Worm (Caenorhabditis elegans) whole organism, L1 larva: ENCODE data around the gene R05A10.1.
A peak's percentile ranks its signal among the peaks of the same experiment; 100 is the strongest.

ENCODE experiments used
- C16A3.4 ChIP-seq: fragments of 150-350 bp; optimal IDR thresholded peaks from 2 replicates; lab custom pipeline; 2014; ENCODE audit warnings: missing biosample characterization, missing genetic modification characterization
- C34B4.2 ChIP-seq: sonication (generic microtip); optimal IDR thresholded peaks from 2 replicates; lab custom pipeline; 2017; ENCODE audit warnings: mild to moderate bottlenecking, missing genetic modification characterization, missing compliant biosample characterization
- F16B12.6 ChIP-seq: fragments of 150-350 bp; optimal IDR thresholded peaks from 2 replicates; lab custom pipeline; 2014; ENCODE audit warnings: missing biosample characterization, missing genetic modification characterization
- alr-1 ChIP-seq: fragments of 200-800 bp; sonication (Bioruptor generic); optimal IDR thresholded peaks from 2 replicates; lab custom pipeline; 2018; ENCODE audit warnings: borderline replicate concordance, mild to moderate bottlenecking, missing genetic modification characterization, missing compliant biosample characterization
- blmp-1 ChIP-seq: fragments of 150-350 bp; optimal IDR thresholded peaks from 2 replicates; lab custom pipeline; 2014; ENCODE audit warnings: missing biosample characterization, missing genetic modification characterization
- ceh-8 ChIP-seq: fragments of 200-800 bp; sonication (Bioruptor generic); optimal IDR thresholded peaks from 2 replicates; lab custom pipeline; 2018; ENCODE audit warnings: mild to moderate bottlenecking, missing genetic modification characterization, moderate library complexity, missing compliant biosample characterization
- ceh-82 ChIP-seq, 3 experiments: fragments of 150-350 bp in 1 of 3; sonication (generic microtip) in 2 of 3; optimal IDR thresholded peaks; 2 replicates each; lab custom pipeline; 2014 to 2017; ENCODE audit warnings: missing biosample characterization in 3 of 3, missing genetic modification characterization in 3 of 3
- ceh-88 ChIP-seq: fragments of 200-800 bp; sonication (Bioruptor generic); IDR thresholded peaks from 2 replicates; pipeline ENCODE4 v1.3.6; 2022; ENCODE audit warnings: missing genetic modification characterization, missing compliant biosample characterization
- dpl-1 ChIP-seq, 3 experiments: fragments of 150-350 bp in 2 of 3; sonication (generic microtip) in 1 of 3; optimal IDR thresholded peaks; 2 replicates each; lab custom pipeline; 2014 to 2017; ENCODE audit warnings: missing biosample characterization in 3 of 3, missing genetic modification characterization in 3 of 3, missing genetic modification reagents in 3 of 3
- efl-1 ChIP-seq, 4 experiments: fragments of 150-350 bp; optimal IDR thresholded peaks in 3 of 4; peaks in 1 of 4; 1 replicate in 1 of 4; 2 replicates in 3 of 4; lab custom pipeline; 2014; ENCODE audit warnings: missing biosample characterization in 2 of 4, missing genetic modification characterization in 2 of 4, missing genetic modification reagents in 2 of 4
- efl-3 ChIP-seq: fragments of 200-800 bp; sonication (Bioruptor generic); optimal IDR thresholded peaks from 2 replicates; lab custom pipeline; 2018; ENCODE audit warnings: mild to moderate bottlenecking, missing genetic modification characterization, missing compliant biosample characterization
- egl-13 ChIP-seq: sonication (generic microtip); optimal IDR thresholded peaks from 2 replicates; lab custom pipeline; 2016; ENCODE audit warnings: missing genotype, missing genetic modification reagents, missing genetic modification characterization, missing compliant biosample characterization
- egl-27 ChIP-seq, 2 experiments: fragments of 150-350 bp in 1 of 2; sonication (generic microtip); optimal IDR thresholded peaks; 3 replicates each; lab custom pipeline; 2017 to 2018; ENCODE audit warnings: missing biosample characterization in 2 of 2, missing genetic modification characterization in 2 of 2, missing genetic modification reagents in 2 of 2
- fkh-10 ChIP-seq: sonication (generic microtip); optimal IDR thresholded peaks from 2 replicates; lab custom pipeline; 2017; ENCODE audit warnings: missing biosample characterization, missing genetic modification reagents, missing genetic modification characterization
- fkh-4 ChIP-seq: sonication (generic microtip); optimal IDR thresholded peaks from 2 replicates; lab custom pipeline; 2016; ENCODE audit warnings: missing compliant biosample characterization, missing genetic modification characterization, borderline replicate concordance
- fkh-8 ChIP-seq: sonication (generic microtip); optimal IDR thresholded peaks from 2 replicates; lab custom pipeline; 2016; ENCODE audit warnings: mild to moderate bottlenecking, missing genetic modification characterization, missing compliant biosample characterization
- grh-1 ChIP-seq: fragments of 200-800 bp; sonication (Bioruptor generic); IDR thresholded peaks from 2 replicates; pipeline ENCODE4 v1.3.6; 2022; ENCODE audit warnings: missing genetic modification reagents, missing genetic modification characterization, missing compliant biosample characterization
- irx-1 ChIP-seq: sonication (generic microtip); optimal IDR thresholded peaks from 2 replicates; lab custom pipeline; 2016; ENCODE audit warnings: missing genetic modification characterization, missing compliant biosample characterization
- isw-1 ChIP-seq: fragments of 200-800 bp; sonication (Bioruptor generic); IDR thresholded peaks from 2 replicates; pipeline ENCODE4 v1.3.6; 2022; ENCODE audit warnings: missing genetic modification characterization, missing compliant biosample characterization
- lin-13 ChIP-seq: fragments of 150-350 bp; optimal IDR thresholded peaks from 2 replicates; lab custom pipeline; 2014; ENCODE audit warnings: missing biosample characterization, missing genetic modification reagents, missing genetic modification characterization
- lin-14 ChIP-seq: fragments of 200-800 bp; sonication (Bioruptor generic); optimal IDR thresholded peaks from 2 replicates; lab custom pipeline; 2018; ENCODE audit warnings: mild to moderate bottlenecking, missing genetic modification characterization, moderate library complexity, missing compliant biosample characterization
- lin-35 ChIP-seq, 2 experiments: fragments of 150-350 bp; optimal IDR thresholded peaks; 2 replicates each; lab custom pipeline; 2014; ENCODE audit warnings: missing biosample characterization in 2 of 2, missing genetic modification characterization in 2 of 2, missing genetic modification reagents in 2 of 2
- lir-3 ChIP-seq: sonication (generic microtip); optimal IDR thresholded peaks from 2 replicates; lab custom pipeline; 2016; ENCODE audit warnings: mild to moderate bottlenecking, missing genetic modification characterization, moderate library complexity, missing compliant biosample characterization; ENCODE audit not compliant: poor library complexity
- lsy-2 ChIP-seq, 2 experiments: fragments of 150-350 bp; optimal IDR thresholded peaks; 2 replicates each; lab custom pipeline; 2014; ENCODE audit warnings: missing biosample characterization in 2 of 2, missing genetic modification characterization in 2 of 2
- mdl-1 ChIP-seq, 2 experiments: fragments of 150-350 bp; optimal IDR thresholded peaks; 2 replicates each; lab custom pipeline; 2014 to 2017; ENCODE audit warnings: missing biosample characterization in 2 of 2, missing genetic modification characterization in 2 of 2, inconsistent platforms in 1 of 2
- mep-1 ChIP-seq: fragments of 150-350 bp; optimal IDR thresholded peaks from 2 replicates; lab custom pipeline; 2014; ENCODE audit warnings: missing biosample characterization, missing genetic modification characterization
- nhr-11 ChIP-seq: fragments of 150-350 bp; optimal IDR thresholded peaks from 2 replicates; lab custom pipeline; 2014; ENCODE audit warnings: missing biosample characterization, missing genetic modification characterization
- nhr-19 ChIP-seq: fragments of 200-800 bp; sonication (Bioruptor generic); conservative IDR thresholded peaks from 2 replicates; pipeline ENCODE4 v1.3.6; 2022; ENCODE audit warnings: missing genetic modification characterization, missing compliant biosample characterization
- nhr-20 ChIP-seq: sonication (generic microtip); optimal IDR thresholded peaks from 2 replicates; lab custom pipeline; 2016; ENCODE audit warnings: mild to moderate bottlenecking, missing genetic modification characterization, missing compliant biosample characterization
- nhr-237 ChIP-seq: fragments of 150-350 bp; optimal IDR thresholded peaks from 2 replicates; lab custom pipeline; 2014; ENCODE audit warnings: missing biosample characterization, missing genetic modification characterization
- nhr-47 ChIP-seq: sonication (generic microtip); optimal IDR thresholded peaks from 2 replicates; lab custom pipeline; 2016; ENCODE audit warnings: mild to moderate bottlenecking, missing genetic modification characterization, moderate library complexity, missing compliant biosample characterization
- nhr-90 ChIP-seq: sonication (generic microtip); optimal IDR thresholded peaks from 2 replicates; lab custom pipeline; 2016; ENCODE audit warnings: mild to moderate bottlenecking, missing genetic modification characterization, missing compliant biosample characterization; ENCODE audit not compliant: poor library complexity
- pax-3 ChIP-seq: fragments of 200-800 bp; sonication (Bioruptor generic); optimal IDR thresholded peaks from 2 replicates; lab custom pipeline; 2018; ENCODE audit warnings: mild to moderate bottlenecking, missing genetic modification characterization, moderate library complexity, missing compliant biosample characterization
- rnt-1 ChIP-seq: sonication (generic microtip); optimal IDR thresholded peaks from 2 replicates; lab custom pipeline; 2016; ENCODE audit warnings: mild to moderate bottlenecking, missing genetic modification characterization, moderate library complexity, missing compliant biosample characterization
- skn-1 ChIP-seq: fragments of 150-350 bp; optimal IDR thresholded peaks from 2 replicates; lab custom pipeline; 2014; ENCODE audit warnings: missing biosample characterization, missing genetic modification characterization
- snu-23 ChIP-seq: sonication (generic microtip); optimal IDR thresholded peaks from 2 replicates; lab custom pipeline; 2016; ENCODE audit warnings: missing genetic modification characterization, missing compliant biosample characterization
- sup-37 ChIP-seq: fragments of 200-800 bp; sonication (Bioruptor generic); optimal IDR thresholded peaks from 2 replicates; lab custom pipeline; 2018; ENCODE audit warnings: mild to moderate bottlenecking, missing genetic modification characterization, missing compliant biosample characterization
- swsn-7 ChIP-seq: sonication (generic microtip); optimal IDR thresholded peaks from 2 replicates; lab custom pipeline; 2016; ENCODE audit warnings: missing genetic modification characterization, missing compliant biosample characterization
- unc-30 ChIP-seq: sonication (generic microtip); optimal IDR thresholded peaks from 2 replicates; lab custom pipeline; 2017; ENCODE audit warnings: missing biosample characterization, missing genetic modification characterization
- unc-62 ChIP-seq: fragments of 150-350 bp; optimal IDR thresholded peaks from 2 replicates; lab custom pipeline; 2014; ENCODE audit warnings: missing biosample characterization, missing genetic modification reagents, missing genetic modification characterization
- vab-15 ChIP-seq: sonication (generic microtip); optimal IDR thresholded peaks from 2 replicates; lab custom pipeline; 2017; ENCODE audit warnings: missing genotype, mild to moderate bottlenecking, missing genetic modification characterization, missing compliant biosample characterization
- zag-1 ChIP-seq: fragments of 150-350 bp; optimal IDR thresholded peaks from 2 replicates; lab custom pipeline; 2014; ENCODE audit warnings: missing biosample characterization, missing genetic modification characterization

Gene R05A10.1

DNA sequence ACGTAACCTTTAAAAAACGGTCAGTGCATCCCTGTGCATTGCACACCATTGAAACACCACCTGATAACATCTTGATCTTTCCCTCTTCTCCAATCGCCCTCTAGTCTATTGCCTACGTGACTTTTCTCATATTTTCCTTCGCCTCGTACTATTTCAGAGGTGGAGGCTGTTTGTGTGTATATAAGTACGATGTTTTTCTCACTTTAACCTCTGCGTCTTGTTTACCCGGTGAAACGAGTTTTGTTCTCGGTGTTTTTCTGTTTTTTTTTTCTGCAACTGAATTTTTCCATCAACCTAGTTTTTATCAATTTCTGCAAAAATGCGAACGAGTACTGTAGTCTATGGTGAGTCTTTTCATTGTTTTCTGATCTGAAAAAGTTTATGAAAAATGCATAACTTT, 37.5 kb downstream of the R05A10.1 start, which contains the start of gene sqrd-1 (continued):
- TF ChIP-seq lin-14 (GFP tag; lab: Kevin White, UChicago) (peak; percentile 54), lsy-2 (tag; optimal IDR thresholded peaks at IDR 0.05; lab: Kevin White, UChicago) (peak in 1 of 2 experiments; percentile 26), grh-1 (GFP tag; lab: Robert Waterston, UW) (peak; percentile 17; the same call in 1 of the 2 replicates)

DNA sequence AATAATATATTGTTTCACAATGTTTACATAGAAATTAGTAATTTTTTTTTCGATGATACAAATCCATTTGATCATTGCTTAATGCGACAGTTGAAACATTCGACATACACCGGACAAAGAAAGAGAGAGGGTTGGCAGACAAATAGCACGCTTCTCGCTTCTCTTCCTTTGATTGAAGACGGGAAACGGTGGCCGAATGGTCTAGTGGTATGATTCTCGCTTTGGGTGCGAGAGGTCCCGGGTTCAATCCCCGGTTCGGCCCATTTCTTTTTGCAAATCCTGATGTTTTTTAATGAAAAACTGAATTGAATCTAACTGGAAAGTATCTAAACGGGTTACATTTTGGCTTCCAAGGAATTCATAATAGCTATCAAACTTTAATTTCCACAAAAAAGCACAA, 42.7 kb downstream of the R05A10.1 start:
- TF ChIP-seq mdl-1 (tag; optimal IDR thresholded peaks at IDR 0.05; lab: Kevin White, UChicago) (peak in 1 of 2 experiments; percentile 36), zag-1 (tag; lab: Kevin White, UChicago) (no peak), unc-30 (tag; lab: Kevin White, UChicago) (no peak), alr-1 (tag; lab: Kevin White, UChicago) (no peak), isw-1 (GFP tag; lab: Robert Waterston, UW) (no peak), lir-3 (tag; lab: Kevin White, UChicago) (no peak), C16A3.4 (tag; lab: Kevin White, UChicago) (peak; percentile 55), blmp-1 (tag; lab: Kevin White, UChicago) (no peak), C34B4.2 (tag; lab: Kevin White, UChicago) (no peak), nhr-90 (peak; percentile 39), ceh-88 (no peak), lin-13 (GFP tag; lab: Kevin White, UChicago) (peak; percentile 8), vab-15 (tag; lab: Kevin White, UChicago) (no peak), mep-1 (tag; lab: Kevin White, UChicago) (peak; percentile 29), egl-27 (tag; optimal IDR thresholded peaks at IDR 0.05; lab: Kevin White, UChicago) (no peak), irx-1 (tag; lab: Kevin White, UChicago) (no peak), ceh-8 (GFP tag; lab: Kevin White, UChicago) (no peak), F16B12.6 (tag; lab: Kevin White, UChicago) (no peak), lin-35 (GFP tag; optimal IDR thresholded peaks at IDR 0.05; lab: Kevin White, UChicago) (peak; percentile 18 to 68), rnt-1 (tag; lab: Kevin White, UChicago) (peak; percentile 63), nhr-47 (tag; lab: Kevin White, UChicago) (peak; percentile 31), egl-13 (no peak), sup-37 (GFP tag; lab: Kevin White, UChicago) (no peak), dpl-1 (GFP tag; optimal IDR thresholded peaks at IDR 0.05; lab: Kevin White, UChicago) (peak in 1 of 3 experiments; percentile 25), efl-1 (optimal IDR thresholded peaks at IDR 0.05; lab: Kevin White, UChicago) (peak; percentile 10 to 38), efl-1 (GFP tag; optimal IDR thresholded peaks at IDR 0.05 in 1 of 2; lab: Kevin White, UChicago) (peak in 1 of 2 experiments; percentile 31), unc-62 (GFP tag; lab: Kevin White, UChicago) (no peak), pax-3 (tag; lab: Kevin White, UChicago) (no peak), snu-23 (GFP tag; lab: Kevin White, UChicago) (peak; percentile 66), fkh-8 (tag; lab: Kevin White, UChicago) (no peak), ceh-82 (tag; optimal IDR thresholded peaks at IDR 0.05; lab: Kevin White, UChicago) (peak in 1 of 3 experiments; percentile 17), skn-1 (tag; lab: Kevin White, UChicago) (peak; percentile 5), lin-14 (GFP tag; lab: Kevin White, UChicago) (no peak), grh-1 (GFP tag; lab: Robert Waterston, UW) (no peak), efl-3 (GFP tag; lab: Kevin White, UChicago) (no peak), swsn-7 (tag; lab: Kevin White, UChicago) (peak; percentile 4), nhr-20 (tag; lab: Kevin White, UChicago) (peak; percentile 54), nhr-19 (GFP tag; lab: Robert Waterston, UW) (peak; percentile 34), nhr-237 (no peak), fkh-4 (tag; lab: Kevin White, UChicago) (no peak), fkh-10 (GFP tag; lab: Kevin White, UChicago) (no peak), nhr-11 (tag; lab: Kevin White, UChicago) (no peak)
